Fruit fly (Drosophila melanogaster) whole organism, embryonic: ENCODE results near the gene CG32847.
A peak's percentile ranks its signal among the peaks of the same experiment; 100 is the strongest.

Source experiments
- Adf1 ChIP-seq: fragments of 200-800 bp; sonication (Bioruptor generic); IDR thresholded peaks from 2 replicates; pipeline ENCODE4 v1.3.6; 2022; ENCODE audit warnings: missing biosample characterization, missing genetic modification characterization
- CG10366 ChIP-seq: fragments of 200-800 bp; sonication (Bioruptor generic); IDR thresholded peaks from 2 replicates; pipeline ENCODE4 v1.3.6; 2022; ENCODE audit warnings: missing biosample characterization, missing genetic modification characterization
- CG10979 ChIP-seq: fragments of 200-800 bp; sonication (Bioruptor generic); optimal IDR thresholded peaks from 2 replicates; lab custom pipeline; 2018; ENCODE audit warnings: missing biosample characterization, mild to moderate bottlenecking, missing genetic modification characterization, moderate library complexity
- CG11093 ChIP-seq: fragments of 200-800 bp; sonication (Bioruptor generic); IDR thresholded peaks from 3 replicates; pipeline ENCODE4 v1.3.6; 2022; ENCODE audit warnings: missing biosample characterization, missing genetic modification characterization
- CG11456 ChIP-seq: fragments of 200-800 bp; sonication (Bioruptor generic); IDR thresholded peaks from 3 replicates; pipeline ENCODE4 v1.3.6; 2022; ENCODE audit warnings: missing biosample characterization, missing genetic modification characterization
- CG12236 ChIP-seq: fragments of 200-800 bp; sonication (Bioruptor generic); optimal IDR thresholded peaks from 2 replicates; lab custom pipeline; 2016; ENCODE audit warnings: missing biosample characterization, missing genetic modification characterization
- CG13123 ChIP-seq: fragments of 200-800 bp; sonication (Bioruptor generic); optimal IDR thresholded peaks from 2 replicates; lab custom pipeline; 2016; ENCODE audit warnings: missing biosample characterization, missing genetic modification characterization
- CG15011 ChIP-seq: fragments of 200-800 bp; sonication (Bioruptor generic); optimal IDR thresholded peaks from 3 replicates; lab custom pipeline; 2018; ENCODE audit warnings: missing biosample characterization, mild to moderate bottlenecking, missing genetic modification characterization
- CG15696 ChIP-seq: fragments of 200-800 bp; sonication (Bioruptor generic); optimal IDR thresholded peaks from 2 replicates; lab custom pipeline; 2019; ENCODE audit warnings: missing biosample characterization, mild to moderate bottlenecking, missing genetic modification characterization, moderate library complexity
- CG2129 ChIP-seq: fragments of 200-800 bp; sonication (Bioruptor generic); IDR thresholded peaks from 2 replicates; pipeline ENCODE4 v1.3.6; 2022; ENCODE audit warnings: missing biosample characterization, missing genetic modification characterization; ENCODE audit not compliant: partially characterized antibody
- CG2202 ChIP-seq: fragments of 200-800 bp; sonication (Bioruptor generic); optimal IDR thresholded peaks from 2 replicates; lab custom pipeline; 2018; ENCODE audit warnings: missing biosample characterization, mild to moderate bottlenecking, missing genetic modification characterization
- CG3065 ChIP-seq: fragments of 200-800 bp; sonication (Bioruptor generic); optimal IDR thresholded peaks from 2 replicates; lab custom pipeline; 2016; ENCODE audit warnings: missing biosample characterization, missing genetic modification characterization
- CG34224 ChIP-seq: fragments of 200-800 bp; sonication (Bioruptor generic); IDR thresholded peaks from 3 replicates; pipeline ENCODE4 v1.3.6; 2022; ENCODE audit warnings: missing biosample characterization, missing genetic modification characterization; ENCODE audit not compliant: partially characterized antibody
- CG4360 ChIP-seq: fragments of 200-800 bp; sonication (Bioruptor generic); IDR thresholded peaks from 2 replicates; pipeline ENCODE4 v1.3.6; 2022; ENCODE audit warnings: missing biosample characterization, missing genetic modification characterization
- CG6683 ChIP-seq: fragments of 200-800 bp; sonication (Bioruptor generic); optimal IDR thresholded peaks from 2 replicates; lab custom pipeline; 2017; ENCODE audit warnings: missing biosample characterization, mild to moderate bottlenecking, missing genetic modification characterization, missing genetic modification reagents
- CG7839 ChIP-seq: fragments of 200-800 bp; sonication (Bioruptor generic); optimal IDR thresholded peaks from 3 replicates; lab custom pipeline; 2018; ENCODE audit warnings: missing biosample characterization, mild to moderate bottlenecking, missing genetic modification characterization, moderate library complexity
- CG8388 ChIP-seq: fragments of 200-800 bp; sonication (Bioruptor generic); optimal IDR thresholded peaks from 2 replicates; lab custom pipeline; 2019; ENCODE audit warnings: missing biosample characterization, mild to moderate bottlenecking, missing genetic modification characterization, moderate library complexity
- CG8478 ChIP-seq: fragments of >200 bp; optimal IDR thresholded peaks from 2 replicates; lab custom pipeline; 2018
- CG9817 ChIP-seq: fragments of 200-800 bp; sonication (Bioruptor generic); optimal IDR thresholded peaks from 2 replicates; lab custom pipeline; 2018; ENCODE audit warnings: missing biosample characterization, mild to moderate bottlenecking, missing genetic modification characterization, moderate library complexity
- Dek ChIP-seq: fragments of 200-800 bp; sonication (Bioruptor generic); optimal IDR thresholded peaks from 3 replicates; lab custom pipeline; 2019; ENCODE audit warnings: missing biosample characterization, mild to moderate bottlenecking, missing genetic modification characterization, moderate library complexity
- Dll ChIP-seq: fragments of 200-800 bp; sonication (Bioruptor generic); IDR thresholded peaks from 4 replicates; pipeline ENCODE4 v1.3.6; 2022; ENCODE audit warnings: missing biosample characterization, missing genetic modification characterization; ENCODE audit not compliant: partially characterized antibody
- E2f1 ChIP-seq: fragments of 200-800 bp; sonication (Bioruptor generic); IDR thresholded peaks from 2 replicates; pipeline ENCODE4 v1.3.6; 2022; ENCODE audit warnings: missing biosample characterization, missing genetic modification characterization
- H2.0 ChIP-seq: fragments of 200-800 bp; sonication (Bioruptor generic); IDR thresholded peaks from 2 replicates; pipeline ENCODE4 v1.3.6; 2022; ENCODE audit warnings: missing biosample characterization, missing genetic modification characterization
- HmgD ChIP-seq: fragments of 200-800 bp; sonication (Bioruptor generic); optimal IDR thresholded peaks from 3 replicates; lab custom pipeline; 2016; ENCODE audit warnings: missing biosample characterization, missing genetic modification characterization
- HmgZ ChIP-seq: fragments of 200-800 bp; sonication (Bioruptor generic); optimal IDR thresholded peaks from 2 replicates; lab custom pipeline; 2018; ENCODE audit warnings: missing biosample characterization, mild to moderate bottlenecking, missing genetic modification characterization
- Hmr ChIP-seq: fragments of 200-800 bp; sonication (Bioruptor generic); optimal IDR thresholded peaks from 3 replicates; lab custom pipeline; 2017; ENCODE audit warnings: mild to moderate bottlenecking, missing biosample characterization, missing genetic modification reagents, missing genetic modification characterization
- Hmx ChIP-seq: fragments of 200-800 bp; sonication (Bioruptor generic); optimal IDR thresholded peaks from 2 replicates; lab custom pipeline; 2016; ENCODE audit warnings: missing biosample characterization, missing genetic modification characterization
- Hr3 ChIP-seq: fragments of 200-800 bp; sonication (Bioruptor generic); optimal IDR thresholded peaks from 3 replicates; lab custom pipeline; 2016; ENCODE audit warnings: missing biosample characterization, missing genetic modification characterization
- Hr51 ChIP-seq, 2 experiments: fragments of 200-800 bp; sonication (Bioruptor generic); optimal IDR thresholded peaks; 2 replicates in 1 of 2; 3 replicates in 1 of 2; lab custom pipeline; 2016 to 2018; ENCODE audit warnings: missing biosample characterization in 2 of 2, missing genetic modification characterization in 2 of 2, mild to moderate bottlenecking in 1 of 2, moderate library complexity in 1 of 2
- Lpt ChIP-seq: fragments of >200 bp; optimal IDR thresholded peaks from 2 replicates; lab custom pipeline; 2018; ENCODE audit warnings: missing biosample characterization, missing genetic modification characterization
- Med ChIP-seq: fragments of 200-800 bp; sonication (Bioruptor generic); peaks from one replicate; lab custom pipeline; 2016; ENCODE audit warnings: missing biosample characterization, missing genetic modification characterization, mild to moderate bottlenecking, inconsistent platforms, moderate library complexity
- NC2β ChIP-seq: fragments of 200-800 bp; sonication (Bioruptor generic); optimal IDR thresholded peaks from 2 replicates; lab custom pipeline; 2016; ENCODE audit warnings: missing biosample characterization, missing genetic modification characterization
- TFAM ChIP-seq: fragments of 200-800 bp; sonication (Bioruptor generic); optimal IDR thresholded peaks from 2 replicates; lab custom pipeline; 2017; ENCODE audit warnings: missing biosample characterization, missing genetic modification characterization, inconsistent platforms
- Usf ChIP-seq: fragments of 200-800 bp; sonication (Bioruptor generic); optimal IDR thresholded peaks from 2 replicates; lab custom pipeline; 2017; ENCODE audit warnings: missing genotype, missing biosample characterization, missing genetic modification characterization
- ash1 ChIP-seq: fragments of 200-800 bp; sonication (Bioruptor generic); optimal IDR thresholded peaks from 2 replicates; lab custom pipeline; 2018; ENCODE audit warnings: missing biosample characterization, mild to moderate bottlenecking, missing genetic modification characterization
- ci ChIP-seq: fragments of 200-800 bp; sonication (Bioruptor generic); IDR thresholded peaks from 3 replicates; pipeline ENCODE4 v1.3.6; 2022; ENCODE audit warnings: missing biosample characterization, missing genetic modification characterization
- crp ChIP-seq, 2 experiments: fragments of 200-800 bp; sonication (Bioruptor generic); optimal IDR thresholded peaks; 2 replicates in 1 of 2; 3 replicates in 1 of 2; lab custom pipeline; 2017; ENCODE audit warnings: missing biosample characterization in 2 of 2, missing genetic modification characterization in 2 of 2, mild to moderate bottlenecking in 1 of 2, moderate library complexity in 1 of 2
- cwo ChIP-seq: fragments of 200-800 bp; sonication (Bioruptor generic); optimal IDR thresholded peaks from 3 replicates; lab custom pipeline; 2017; ENCODE audit warnings: missing biosample characterization, missing genetic modification characterization, mild to moderate bottlenecking, moderate library complexity, missing genetic modification reagents
- dysf ChIP-seq: fragments of 200-800 bp; sonication (Bioruptor generic); IDR thresholded peaks from 3 replicates; pipeline ENCODE4 v1.3.6; 2022; ENCODE audit warnings: missing biosample characterization, missing genetic modification characterization
- eve ChIP-seq, 2 experiments: fragments of >200 bp; optimal IDR thresholded peaks; 2 replicates each; lab custom pipeline; 2017; ENCODE audit warnings: missing biosample characterization in 2 of 2, missing genetic modification characterization in 2 of 2
- her ChIP-seq: fragments of 200-800 bp; sonication (Bioruptor generic); optimal IDR thresholded peaks from 2 replicates; lab custom pipeline; 2016; ENCODE audit warnings: missing biosample characterization, missing genetic modification characterization
- lbe ChIP-seq: fragments of 200-800 bp; sonication (Bioruptor generic); optimal IDR thresholded peaks from 2 replicates; lab custom pipeline; 2016; ENCODE audit warnings: missing biosample characterization, mild to moderate bottlenecking, missing genetic modification characterization
- ranshi ChIP-seq: fragments of 200-800 bp; sonication (Bioruptor generic); IDR thresholded peaks from 2 replicates; pipeline ENCODE4 v1.3.6; 2022; ENCODE audit warnings: missing biosample characterization, missing genetic modification characterization
- so ChIP-seq: fragments of 200-800 bp; sonication (Bioruptor generic); IDR thresholded peaks from 3 replicates; pipeline ENCODE4 v1.3.6; 2022; ENCODE audit warnings: missing biosample characterization, missing genetic modification characterization
- sqz ChIP-seq: fragments of 200-800 bp; sonication (Bioruptor generic); optimal IDR thresholded peaks from 3 replicates; lab custom pipeline; 2018; ENCODE audit warnings: missing biosample characterization, mild to moderate bottlenecking, missing genetic modification characterization

CG32847 gene

dm6 chr3L:15103988-15104848 is 17.2 kb upstream of the CG32847 start (continued):
- no peak for TF ChIP-seq so (GFP tag; lab: Robert Waterston, UW)
- no peak for TF ChIP-seq CG3065
- TF ChIP-seq crp (GFP tag; optimal IDR thresholded peaks at IDR 0.05; lab: Kevin White, UChicago), result no peak
- TF ChIP-seq ranshi (GFP tag; lab: Robert Waterston, UW), result peak; percentile 16; the same call in 1 of the 2 replicates
- no peak for TF ChIP-seq E2f1
- TF ChIP-seq CG13123, result no peak
- no peak for TF ChIP-seq Usf (GFP tag; lab: Kevin White, UChicago)
- TF ChIP-seq her (GFP tag; lab: Kevin White, UChicago), result no peak
- TF ChIP-seq Hr51 (GFP tag; optimal IDR thresholded peaks at IDR 0.05; lab: Kevin White, UChicago), result peak in 1 of 2 experiments; percentile 18
- no peak for TF ChIP-seq CG11456 (GFP tag; lab: Robert Waterston, UW)
- TF ChIP-seq Hr3, result no peak
- TF ChIP-seq CG2202 (tag; lab: Kevin White, UChicago), result no peak
- 0 out of 4 replicates have a peak, but pooled peaks have one; percentile 48 for TF ChIP-seq Dll (GFP tag; lab: Robert Waterston, UW)
- TF ChIP-seq HmgZ, result no peak
- no peak for TF ChIP-seq CG10979
- TF ChIP-seq CG12236 (GFP tag; lab: Kevin White, UChicago), result no peak
- TF ChIP-seq HmgD (GFP tag; lab: Kevin White, UChicago), result no peak
- no peak for TF ChIP-seq sqz (GFP tag; lab: Kevin White, UChicago)
- no peak for TF ChIP-seq CG15696
- TF ChIP-seq CG6683, result no peak
- TF ChIP-seq Med (GFP tag; lab: Kevin White, UChicago), result peak; percentile 93
- TF ChIP-seq Hmx (GFP tag; lab: Kevin White, UChicago), result no peak
- no peak for TF ChIP-seq dysf (GFP tag; lab: Robert Waterston, UW)
- TF ChIP-seq CG7839, result no peak
- TF ChIP-seq H2.0 (GFP tag; lab: Robert Waterston, UW), result no peak
- TF ChIP-seq Dek, result no peak
- TF ChIP-seq TFAM (GFP tag; lab: Kevin White, UChicago), result no peak
- TF ChIP-seq CG2129 (GFP tag; lab: Robert Waterston, UW), result no peak
- TF ChIP-seq Hmr (GFP tag; lab: Kevin White, UChicago), result peak; percentile 14
- TF ChIP-seq Adf1 (GFP tag; lab: Robert Waterston, UW), result peak; percentile 80; the same call in 1 of the 2 replicates
- TF ChIP-seq eve (GFP tag; optimal IDR thresholded peaks at IDR 0.05; lab: Kevin White, UChicago), result no peak
- TF ChIP-seq Lpt, result no peak
- no peak for TF ChIP-seq NC2β (GFP tag; lab: Kevin White, UChicago)
- no peak for TF ChIP-seq ash1 (GFP tag; lab: Kevin White, UChicago)
- TF ChIP-seq CG34224 (GFP tag; lab: Robert Waterston, UW), result no peak
- peak; percentile 43; the same call in 1 of the 3 replicates for TF ChIP-seq ci (GFP tag; lab: Robert Waterston, UW)
- no peak for TF ChIP-seq CG15011 (GFP tag; lab: Kevin White, UChicago)
- TF ChIP-seq CG10366 (GFP tag; lab: Robert Waterston, UW), result no peak
- TF ChIP-seq CG9817 (tag; lab: Kevin White, UChicago), result no peak
- peak; percentile 87 for TF ChIP-seq cwo (GFP tag; lab: Kevin White, UChicago)
- TF ChIP-seq CG4360 (GFP tag; lab: Robert Waterston, UW), result no peak
- peak; percentile 87 for TF ChIP-seq CG8478 (lab: Kevin White, UChicago)
- TF ChIP-seq CG11093 (GFP tag; lab: Robert Waterston, UW), result no peak
- peak; percentile 8 for TF ChIP-seq lbe (GFP tag; lab: Kevin White, UChicago)
- TF ChIP-seq CG8388 (GFP tag; lab: Kevin White, UChicago), result no peak
